Fruit fly (Drosophila melanogaster) whole organism, embryonic: ENCODE measurements around the gene Trm1.
A peak's percentile ranks its signal among the peaks of the same experiment; 100 is the strongest.

Experiments used
- Atf-2 ChIP-seq: fragments of 200-800 bp; sonication (Bioruptor generic); optimal IDR thresholded peaks from 2 replicates; lab custom pipeline; 2016; ENCODE audit warnings: missing biosample characterization, missing genetic modification characterization
- Bdp1 ChIP-seq: fragments of 200-800 bp; sonication (Bioruptor generic); optimal IDR thresholded peaks from 3 replicates; lab custom pipeline; 2016; ENCODE audit warnings: missing biosample characterization, missing genetic modification characterization
- Blimp-1 ChIP-seq: fragments of 200-800 bp; sonication (Bioruptor generic); optimal IDR thresholded peaks from 3 replicates; lab custom pipeline; 2018; ENCODE audit warnings: missing biosample characterization, missing genetic modification characterization, mild to moderate bottlenecking, moderate library complexity, missing genetic modification reagents
- BtbVII ChIP-seq: fragments of 200-800 bp; sonication (Bioruptor generic); optimal IDR thresholded peaks from 3 replicates; lab custom pipeline; 2017; ENCODE audit warnings: missing biosample characterization, mild to moderate bottlenecking, missing genetic modification characterization
- CG10209 ChIP-seq: fragments of 200-800 bp; sonication (Bioruptor generic); optimal IDR thresholded peaks from 3 replicates; lab custom pipeline; 2017; ENCODE audit warnings: missing biosample characterization, mild to moderate bottlenecking, missing genetic modification characterization, missing genetic modification reagents
- CG10462 ChIP-seq: fragments of 200-800 bp; sonication (Bioruptor generic); optimal IDR thresholded peaks from 2 replicates; lab custom pipeline; 2016; ENCODE audit warnings: missing biosample characterization, missing genetic modification characterization
- CG13775 ChIP-seq: fragments of 200-800 bp; sonication (Bioruptor generic); optimal IDR thresholded peaks from 3 replicates; lab custom pipeline; 2017; ENCODE audit warnings: missing biosample characterization, mild to moderate bottlenecking, missing genetic modification characterization
- CG15011 ChIP-seq: fragments of 200-800 bp; sonication (Bioruptor generic); optimal IDR thresholded peaks from 3 replicates; lab custom pipeline; 2018; ENCODE audit warnings: missing biosample characterization, mild to moderate bottlenecking, missing genetic modification characterization
- CG15514 ChIP-seq: fragments of 200-800 bp; sonication (Bioruptor generic); optimal IDR thresholded peaks from 3 replicates; lab custom pipeline; 2017; ENCODE audit warnings: missing biosample characterization, missing genetic modification characterization, mild to moderate bottlenecking, moderate library complexity, missing genetic modification reagents
- CG15601 ChIP-seq: fragments of 200-800 bp; sonication (Bioruptor generic); optimal IDR thresholded peaks from 3 replicates; lab custom pipeline; 2019; ENCODE audit warnings: missing biosample characterization, mild to moderate bottlenecking, missing genetic modification characterization, moderate library complexity
- CG17328 ChIP-seq: fragments of 200-800 bp; sonication (Bioruptor generic); IDR thresholded peaks from 2 replicates; pipeline ENCODE4 v1.3.6; 2022; ENCODE audit warnings: missing biosample characterization, missing genetic modification characterization
- CG17912 ChIP-seq: fragments of 200-800 bp; sonication (Bioruptor generic); optimal IDR thresholded peaks from 2 replicates; lab custom pipeline; 2018; ENCODE audit warnings: missing biosample characterization, mild to moderate bottlenecking, missing genetic modification characterization
- CG18476 ChIP-seq: fragments of 200-800 bp; sonication (Bioruptor generic); optimal IDR thresholded peaks from 2 replicates; lab custom pipeline; 2016; ENCODE audit warnings: missing biosample characterization, mild to moderate bottlenecking, missing genetic modification characterization
- CG2202 ChIP-seq: fragments of 200-800 bp; sonication (Bioruptor generic); optimal IDR thresholded peaks from 2 replicates; lab custom pipeline; 2018; ENCODE audit warnings: missing biosample characterization, mild to moderate bottlenecking, missing genetic modification characterization
- CG3065 ChIP-seq: fragments of 200-800 bp; sonication (Bioruptor generic); optimal IDR thresholded peaks from 2 replicates; lab custom pipeline; 2016; ENCODE audit warnings: missing biosample characterization, missing genetic modification characterization
- CG32772 ChIP-seq: fragments of 200-800 bp; sonication (Bioruptor generic); IDR thresholded peaks from 2 replicates; pipeline ENCODE4 v1.3.6; 2022; ENCODE audit warnings: missing biosample characterization, missing genetic modification characterization
- CG42726 ChIP-seq: fragments of 200-800 bp; sonication (Bioruptor generic); IDR thresholded peaks from 2 replicates; pipeline ENCODE4 v1.3.6; 2022; ENCODE audit warnings: missing biosample characterization, missing genetic modification characterization; ENCODE audit not compliant: partially characterized antibody
- CG4282 ChIP-seq: fragments of 200-800 bp; sonication (Bioruptor generic); optimal IDR thresholded peaks from 2 replicates; lab custom pipeline; 2016; ENCODE audit warnings: missing biosample characterization, missing genetic modification characterization
- CG4707 ChIP-seq: fragments of 200-800 bp; sonication (Bioruptor generic); optimal IDR thresholded peaks from 2 replicates; lab custom pipeline; 2018; ENCODE audit warnings: missing biosample characterization, mild to moderate bottlenecking, missing genetic modification characterization, moderate library complexity
- CG6254 ChIP-seq: fragments of 200-800 bp; sonication (Bioruptor generic); optimal IDR thresholded peaks from 3 replicates; lab custom pipeline; 2017; ENCODE audit warnings: mild to moderate bottlenecking, missing biosample characterization, missing genetic modification reagents, missing genetic modification characterization
- CG6813 ChIP-seq: fragments of 200-800 bp; sonication (Bioruptor generic); optimal IDR thresholded peaks from 2 replicates; lab custom pipeline; 2017; ENCODE audit warnings: missing biosample characterization, missing genetic modification characterization, mild to moderate bottlenecking, moderate library complexity, missing genetic modification reagents
- CG7556 ChIP-seq: fragments of 200-800 bp; sonication (Bioruptor generic); optimal IDR thresholded peaks from 2 replicates; lab custom pipeline; 2017; ENCODE audit warnings: missing biosample characterization, mild to moderate bottlenecking, missing genetic modification characterization
- Camta ChIP-seq: fragments of 200-800 bp; sonication (Bioruptor generic); optimal IDR thresholded peaks from 2 replicates; lab custom pipeline; 2016; ENCODE audit warnings: missing biosample characterization, missing genetic modification characterization
- D19A ChIP-seq: fragments of 200-800 bp; optimal IDR thresholded peaks from 3 replicates; lab custom pipeline; 2019; ENCODE audit warnings: missing biosample characterization, mild to moderate bottlenecking, missing genetic modification characterization, moderate library complexity
- Eip74EF ChIP-seq, 2 experiments: fragments of 200-800 bp in 1 of 2; fragments of >200 bp in 1 of 2; sonication (Bioruptor generic) in 1 of 2; optimal IDR thresholded peaks; 2 replicates each; lab custom pipeline; 2017 to 2019; ENCODE audit warnings: missing biosample characterization in 2 of 2, missing genetic modification characterization in 2 of 2, mild to moderate bottlenecking in 1 of 2, moderate library complexity in 1 of 2
- HLHmδ ChIP-seq: fragments of 200-800 bp; sonication (Bioruptor generic); optimal IDR thresholded peaks from 2 replicates; lab custom pipeline; 2018; ENCODE audit warnings: missing biosample characterization, mild to moderate bottlenecking, missing genetic modification characterization, moderate library complexity
- Hr3 ChIP-seq: fragments of 200-800 bp; sonication (Bioruptor generic); optimal IDR thresholded peaks from 3 replicates; lab custom pipeline; 2016; ENCODE audit warnings: missing biosample characterization, missing genetic modification characterization
- Kr ChIP-seq: fragments of 200-800 bp; sonication (Bioruptor generic); optimal IDR thresholded peaks from 2 replicates; lab custom pipeline; 2017; ENCODE audit warnings: missing biosample characterization, mild to moderate bottlenecking, missing genetic modification characterization
- Optix ChIP-seq: fragments of 200-800 bp; sonication (Bioruptor generic); IDR thresholded peaks from 3 replicates; pipeline ENCODE4 v1.3.6; 2022; ENCODE audit warnings: missing biosample characterization, missing genetic modification characterization
- PHDP ChIP-seq: fragments of 200-800 bp; sonication (Bioruptor generic); optimal IDR thresholded peaks from 3 replicates; lab custom pipeline; 2018; ENCODE audit warnings: missing biosample characterization, mild to moderate bottlenecking, missing genetic modification characterization, moderate library complexity
- Sox100B ChIP-seq: fragments of 200-800 bp; sonication (Bioruptor generic); optimal IDR thresholded peaks from 3 replicates; lab custom pipeline; 2018; ENCODE audit warnings: missing biosample characterization, mild to moderate bottlenecking, missing genetic modification characterization
- Tbp ChIP-seq: fragments of >200 bp; optimal IDR thresholded peaks from 2 replicates; lab custom pipeline; 2018; ENCODE audit warnings: missing biosample characterization, missing genetic modification characterization
- bcd ChIP-seq: fragments of 200-800 bp; sonication (Bioruptor generic); optimal IDR thresholded peaks from 2 replicates; lab custom pipeline; 2017; ENCODE audit warnings: missing biosample characterization, mild to moderate bottlenecking, missing genetic modification characterization
- cato ChIP-seq: fragments of 200-800 bp; sonication (Bioruptor generic); optimal IDR thresholded peaks from 2 replicates; lab custom pipeline; 2016; ENCODE audit warnings: missing biosample characterization, missing genetic modification characterization, borderline replicate concordance
- cg ChIP-seq: fragments of 200-800 bp; sonication (Bioruptor generic); optimal IDR thresholded peaks from 3 replicates; lab custom pipeline; 2019; ENCODE audit warnings: missing biosample characterization, mild to moderate bottlenecking, missing genetic modification characterization, moderate library complexity
- disco-r ChIP-seq: fragments of 200-800 bp; sonication (Bioruptor generic); optimal IDR thresholded peaks from 2 replicates; lab custom pipeline; 2016; ENCODE audit warnings: missing biosample characterization, missing genetic modification characterization
- exex ChIP-seq: fragments of 200-800 bp; sonication (Bioruptor generic); optimal IDR thresholded peaks from 4 replicates; lab custom pipeline; 2018; ENCODE audit warnings: missing biosample characterization, mild to moderate bottlenecking, missing genetic modification characterization, moderate library complexity
- gcm ChIP-seq: fragments of 200-800 bp; sonication (Bioruptor generic); optimal IDR thresholded peaks from 2 replicates; lab custom pipeline; 2019; ENCODE audit warnings: missing biosample characterization, mild to moderate bottlenecking, missing genetic modification characterization, moderate library complexity
- gsb ChIP-seq: fragments of 200-800 bp; sonication (Bioruptor generic); IDR thresholded peaks from 2 replicates; pipeline ENCODE4 v1.3.6; 2022; ENCODE audit warnings: missing biosample characterization, missing genetic modification characterization
- hkb ChIP-seq, 2 experiments: fragments of 200-800 bp in 1 of 2; fragments of >200 bp in 1 of 2; sonication (Bioruptor generic) in 1 of 2; IDR thresholded peaks in 1 of 2; optimal IDR thresholded peaks in 1 of 2; 2 replicates each; pipeline versions ENCODE4 v1.3.6 to Lab custom; 2017 to 2022; ENCODE audit warnings: missing biosample characterization in 1 of 2, missing genetic modification characterization in 1 of 2
- mam ChIP-seq: fragments of 200-800 bp; sonication (Bioruptor generic); optimal IDR thresholded peaks from 3 replicates; lab custom pipeline; 2016; ENCODE audit warnings: missing biosample characterization, missing genetic modification characterization
- onecut ChIP-seq: fragments of 200-800 bp; sonication (Bioruptor generic); IDR thresholded peaks from 2 replicates; pipeline ENCODE4 v1.3.6; 2022; ENCODE audit warnings: missing biosample characterization, missing genetic modification characterization
- run ChIP-seq: fragments of 200-800 bp; sonication (Bioruptor generic); optimal IDR thresholded peaks from 3 replicates; lab custom pipeline; 2018; ENCODE audit warnings: missing biosample characterization, mild to moderate bottlenecking, missing genetic modification characterization
- schlank ChIP-seq: fragments of 200-800 bp; sonication (Bioruptor generic); optimal IDR thresholded peaks from 2 replicates; lab custom pipeline; 2018; ENCODE audit warnings: missing biosample characterization, mild to moderate bottlenecking, missing genetic modification characterization
- sqz ChIP-seq: fragments of 200-800 bp; sonication (Bioruptor generic); optimal IDR thresholded peaks from 3 replicates; lab custom pipeline; 2018; ENCODE audit warnings: missing biosample characterization, mild to moderate bottlenecking, missing genetic modification characterization
- sug ChIP-seq: fragments of 200-800 bp; optimal IDR thresholded peaks from 2 replicates; lab custom pipeline; 2019; ENCODE audit warnings: missing biosample characterization, mild to moderate bottlenecking, missing genetic modification characterization, moderate library complexity
- ttk ChIP-seq: fragments of 200-800 bp; sonication (Bioruptor generic); IDR thresholded peaks from 2 replicates; pipeline ENCODE4 v2.1.2; 2022; ENCODE audit warnings: missing biosample characterization, missing genetic modification characterization

The Trm1 gene

dm6 chr2L:12460767-12461739 is 33.2 kb downstream of the Trm1 start (continued):
- TF ChIP-seq CG15514 (GFP tag; lab: Kevin White, UChicago), result peak; percentile 82
- TF ChIP-seq gsb, result no peak
- peak; percentile 79 for TF ChIP-seq D19A (tag; lab: Kevin White, UChicago)
- no peak for TF ChIP-seq CG4282
- no peak for TF ChIP-seq CG32772 (GFP tag; lab: Robert Waterston, UW)
- no peak for TF ChIP-seq cato (GFP tag; lab: Kevin White, UChicago)
- peak; percentile 83 for TF ChIP-seq schlank
- peak; percentile 55 for TF ChIP-seq onecut (GFP tag; lab: Robert Waterston, UW)
- peak; percentile 18 for TF ChIP-seq CG4707 (GFP tag; lab: Kevin White, UChicago)
- TF ChIP-seq CG17912 (GFP tag; lab: Kevin White, UChicago), result peak; percentile 82
- TF ChIP-seq CG15011 (GFP tag; lab: Kevin White, UChicago), result peak; percentile 77
- TF ChIP-seq Optix (GFP tag; lab: Robert Waterston, UW), result no peak
- peak; percentile 92 for TF ChIP-seq sqz (GFP tag; lab: Kevin White, UChicago)
- TF ChIP-seq cg (GFP tag; lab: Kevin White, UChicago), result peak; percentile 17
- peak; percentile 63 for TF ChIP-seq CG10209
- TF ChIP-seq ttk (GFP tag; lab: Robert Waterston, UW), result no peak
- peak; percentile 50 for TF ChIP-seq bcd (GFP tag; lab: Kevin White, UChicago)
- TF ChIP-seq Kr (GFP tag; lab: Kevin White, UChicago), result peak; percentile 77
- TF ChIP-seq Bdp1 (GFP tag; lab: Kevin White, UChicago), result peak; percentile 14
- no peak for TF ChIP-seq Camta (GFP tag; lab: Kevin White, UChicago)
- TF ChIP-seq gcm, result peak; percentile 65
- TF ChIP-seq Blimp-1, result peak; percentile 25

- TF ChIP-seq CG17328 (GFP tag; lab: Robert Waterston, UW) (no peak), CG13775 (GFP tag; lab: Kevin White, UChicago) (no peak), BtbVII (GFP tag; lab: Kevin White, UChicago) (peak; percentile 53), Eip74EF (GFP tag; optimal IDR thresholded peaks at IDR 0.05; lab: Kevin White, UChicago) (peak in 1 of 2 experiments; percentile 40), Tbp (GFP tag; lab: Kevin White, UChicago) (no peak), CG42726 (GFP tag; lab: Robert Waterston, UW) (no peak), CG3065 (GFP tag; lab: Kevin White, UChicago) (no peak), hkb (optimal IDR thresholded peaks at IDR 0.05; lab: Kevin White, UChicago) (no peak), hkb (GFP tag; IDR thresholded peaks at IDR 0.05; lab: Robert Waterston, UW) (no peak; the same call in 1 of the 2 replicates), mam (GFP tag; lab: Kevin White, UChicago) (no peak), Hr3 (GFP tag; lab: Kevin White, UChicago) (no peak), CG7556 (GFP tag; lab: Kevin White, UChicago) (peak; percentile 14), PHDP (peak; percentile 42), CG15601 (peak; percentile 28), disco-r (GFP tag; lab: Kevin White, UChicago) (no peak), Sox100B (peak; percentile 40), CG6254 (no peak), CG6813 (GFP tag; lab: Kevin White, UChicago) (peak; percentile 33), CG18476 (no peak), CG2202 (tag; lab: Kevin White, UChicago) (no peak), CG10462 (GFP tag; lab: Kevin White, UChicago) (no peak), sug (peak; percentile 65), Atf-2 (GFP tag; lab: Kevin White, UChicago) (no peak), run (tag; lab: Kevin White, UChicago) (no peak), HLHmδ (GFP tag; lab: Kevin White, UChicago) (no peak), exex (tag; lab: Kevin White, UChicago) (peak; percentile 54)
These were observed 35.2 kb downstream of the Trm1 start for dm6 chr2L:12463037-12463436.
